Worm (Caenorhabditis elegans) whole organism, L2 larva: ENCODE measurements around the gene plp-1.

Source experiments
- lsy-2 ChIP-seq, 2 experiments: fragments of 150-350 bp in 1 of 2; sonication (generic microtip) in 1 of 2; optimal IDR thresholded peaks; 2 replicates each; lab custom pipeline; 2014 to 2017; ENCODE audit warnings: missing biosample characterization in 2 of 2, missing genetic modification characterization in 2 of 2
- nhr-12 ChIP-seq: fragments of 150-350 bp; optimal IDR thresholded peaks from 2 replicates; lab custom pipeline; 2014; ENCODE audit warnings: missing biosample characterization, missing genetic modification characterization

DNA sequence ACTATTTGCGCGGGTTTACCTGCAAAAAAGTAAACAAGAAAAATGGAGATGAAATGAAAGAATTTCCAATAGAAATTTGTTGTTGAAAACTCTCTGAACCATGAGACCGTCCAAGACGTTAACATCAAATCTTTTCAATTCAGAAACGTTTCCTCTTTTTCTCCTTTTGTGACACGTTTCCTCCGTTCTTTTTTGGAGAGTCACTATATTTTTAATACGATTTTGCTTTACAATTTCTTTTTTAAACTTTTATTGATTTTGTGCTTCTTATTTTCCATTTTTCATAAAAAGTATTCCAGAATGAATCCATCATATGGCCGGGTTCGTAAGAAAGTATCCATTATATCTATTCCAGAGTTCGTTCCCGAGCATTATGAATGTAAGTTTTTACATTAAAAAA is 41.7 kb downstream of the plp-1 start, which contains the start of gene itr-1:
- TF ChIP-seq nhr-12 (tag; lab: Kevin White, UChicago): no peak
- no peak for TF ChIP-seq lsy-2 (tag; optimal IDR thresholded peaks at IDR 0.05; lab: Kevin White, UChicago)
